Fruit fly (Drosophila melanogaster) whole organism, embryonic: ENCODE results near the gene Nup160.
A peak's percentile ranks its signal among the peaks of the same experiment; 100 is the strongest.

Experiments used
- CG10431 ChIP-seq: fragments of 200-800 bp; sonication (Bioruptor generic); optimal IDR thresholded peaks from 3 replicates; lab custom pipeline; 2018; ENCODE audit warnings: missing biosample characterization, mild to moderate bottlenecking, missing genetic modification characterization
- CG11560 ChIP-seq: fragments of 200-800 bp; sonication (Bioruptor generic); IDR thresholded peaks from 3 replicates; pipeline ENCODE4 v1.3.6; 2022; ENCODE audit warnings: missing biosample characterization, missing genetic modification characterization
- CG11723 ChIP-seq: fragments of 200-800 bp; sonication (Bioruptor generic); optimal IDR thresholded peaks from 2 replicates; lab custom pipeline; 2017; ENCODE audit warnings: missing biosample characterization, mild to moderate bottlenecking, missing genetic modification characterization
- CG12769 ChIP-seq: fragments of 200-800 bp; sonication (Bioruptor generic); optimal IDR thresholded peaks from 2 replicates; lab custom pipeline; 2019; ENCODE audit warnings: missing biosample characterization, mild to moderate bottlenecking, missing genetic modification characterization, moderate library complexity
- CG13624 ChIP-seq: fragments of 200-800 bp; sonication (Bioruptor generic); optimal IDR thresholded peaks from 2 replicates; lab custom pipeline; 2016; ENCODE audit warnings: missing biosample characterization, missing genetic modification characterization
- CG14965 ChIP-seq: fragments of 200-800 bp; sonication (Bioruptor generic); optimal IDR thresholded peaks from 2 replicates; lab custom pipeline; 2016; ENCODE audit warnings: missing biosample characterization, missing genetic modification characterization, borderline replicate concordance
- CG15073 ChIP-seq: fragments of 200-800 bp; sonication (Bioruptor generic); optimal IDR thresholded peaks from 2 replicates; lab custom pipeline; 2016; ENCODE audit warnings: missing biosample characterization, missing genetic modification characterization
- CG1529 ChIP-seq: fragments of 200-800 bp; sonication (Bioruptor generic); optimal IDR thresholded peaks from 3 replicates; lab custom pipeline; 2018; ENCODE audit warnings: missing biosample characterization, missing genetic modification characterization
- CG16813 ChIP-seq: fragments of 200-800 bp; sonication (Bioruptor generic); IDR thresholded peaks from 3 replicates; pipeline ENCODE4 v1.3.6; 2022; ENCODE audit warnings: missing biosample characterization, missing genetic modification characterization; ENCODE audit not compliant: partially characterized antibody
- CG17829 ChIP-seq: fragments of 200-800 bp; optimal IDR thresholded peaks from 2 replicates; lab custom pipeline; 2019; ENCODE audit warnings: missing biosample characterization, mild to moderate bottlenecking, missing genetic modification characterization, moderate library complexity
- CG32767 ChIP-seq: fragments of 200-800 bp; sonication (Bioruptor generic); IDR thresholded peaks from 2 replicates; pipeline ENCODE4 v1.3.6; 2022; ENCODE audit warnings: missing biosample characterization, missing genetic modification characterization
- CG34422 ChIP-seq: fragments of 200-800 bp; sonication (Bioruptor generic); IDR thresholded peaks from 3 replicates; pipeline ENCODE4 v1.3.6; 2022; ENCODE audit warnings: missing biosample characterization, missing genetic modification characterization
- CG3995 ChIP-seq: fragments of 200-800 bp; sonication (Bioruptor generic); optimal IDR thresholded peaks from 3 replicates; lab custom pipeline; 2016; ENCODE audit warnings: missing biosample characterization, missing genetic modification characterization
- CG4617 ChIP-seq: fragments of 200-800 bp; sonication (Bioruptor generic); optimal IDR thresholded peaks from 3 replicates; lab custom pipeline; 2016; ENCODE audit warnings: missing biosample characterization, missing genetic modification characterization, borderline replicate concordance
- CG4707 ChIP-seq: fragments of 200-800 bp; sonication (Bioruptor generic); optimal IDR thresholded peaks from 2 replicates; lab custom pipeline; 2018; ENCODE audit warnings: missing biosample characterization, mild to moderate bottlenecking, missing genetic modification characterization, moderate library complexity
- CG8281 ChIP-seq: fragments of 200-800 bp; sonication (Bioruptor generic); optimal IDR thresholded peaks from 2 replicates; lab custom pipeline; 2018; ENCODE audit warnings: missing biosample characterization, mild to moderate bottlenecking, missing genetic modification characterization, moderate library complexity
- CG8478 ChIP-seq: fragments of >200 bp; optimal IDR thresholded peaks from 2 replicates; lab custom pipeline; 2018
- CG9437 ChIP-seq: fragments of 200-800 bp; sonication (Bioruptor generic); optimal IDR thresholded peaks from 2 replicates; lab custom pipeline; 2018; ENCODE audit warnings: missing biosample characterization, mild to moderate bottlenecking, missing genetic modification characterization
- CG9817 ChIP-seq: fragments of 200-800 bp; sonication (Bioruptor generic); optimal IDR thresholded peaks from 2 replicates; lab custom pipeline; 2018; ENCODE audit warnings: missing biosample characterization, mild to moderate bottlenecking, missing genetic modification characterization, moderate library complexity
- CG9876 ChIP-seq: fragments of 200-800 bp; sonication (Bioruptor generic); optimal IDR thresholded peaks from 2 replicates; lab custom pipeline; 2016; ENCODE audit warnings: missing biosample characterization, missing genetic modification characterization
- CoRest ChIP-seq: fragments of 200-800 bp; sonication (Bioruptor generic); optimal IDR thresholded peaks from 3 replicates; lab custom pipeline; 2018; ENCODE audit warnings: missing biosample characterization, mild to moderate bottlenecking, missing genetic modification characterization, moderate library complexity
- Drgx ChIP-seq: fragments of 200-800 bp; sonication (Bioruptor generic); IDR thresholded peaks from 2 replicates; pipeline ENCODE4 v1.3.6; 2022; ENCODE audit warnings: missing biosample characterization, missing genetic modification characterization
- Elba2 ChIP-seq: fragments of 200-800 bp; sonication (Bioruptor generic); optimal IDR thresholded peaks from 3 replicates; lab custom pipeline; 2016; ENCODE audit warnings: missing biosample characterization, missing genetic modification characterization
- Fer2 ChIP-seq: fragments of 200-800 bp; sonication (Bioruptor generic); optimal IDR thresholded peaks from 2 replicates; lab custom pipeline; 2018; ENCODE audit warnings: missing biosample characterization, mild to moderate bottlenecking, missing genetic modification characterization, moderate library complexity
- HLH4C ChIP-seq: fragments of 200-800 bp; sonication (Bioruptor generic); IDR thresholded peaks from 3 replicates; pipeline ENCODE4 v1.3.6; 2022; ENCODE audit warnings: missing biosample characterization, missing genetic modification characterization; ENCODE audit not compliant: partially characterized antibody
- Lhr ChIP-seq: fragments of 200-800 bp; sonication (Bioruptor generic); optimal IDR thresholded peaks from 3 replicates; lab custom pipeline; 2017; ENCODE audit warnings: mild to moderate bottlenecking, missing biosample characterization, missing genetic modification reagents, missing genetic modification characterization
- Lim3 ChIP-seq: fragments of 200-800 bp; sonication (Bioruptor generic); IDR thresholded peaks from 2 replicates; pipeline ENCODE4 v1.3.6; 2022; ENCODE audit warnings: missing biosample characterization, missing genetic modification characterization
- MESR4 ChIP-seq: fragments of 200-800 bp; sonication (Bioruptor generic); optimal IDR thresholded peaks from 2 replicates; lab custom pipeline; 2018; ENCODE audit warnings: missing biosample characterization, mild to moderate bottlenecking, missing genetic modification characterization, moderate library complexity
- Med ChIP-seq: fragments of 200-800 bp; sonication (Bioruptor generic); peaks from one replicate; lab custom pipeline; 2016; ENCODE audit warnings: missing biosample characterization, missing genetic modification characterization, mild to moderate bottlenecking, inconsistent platforms, moderate library complexity
- Meics ChIP-seq: fragments of 200-800 bp; sonication (Bioruptor generic); optimal IDR thresholded peaks from 2 replicates; lab custom pipeline; 2017; ENCODE audit warnings: missing biosample characterization, mild to moderate bottlenecking, missing genetic modification characterization
- YL-1 ChIP-seq: fragments of 200-800 bp; sonication (Bioruptor generic); optimal IDR thresholded peaks from 3 replicates; lab custom pipeline; 2017; ENCODE audit warnings: missing biosample characterization, mild to moderate bottlenecking, missing genetic modification characterization
- chm ChIP-seq: fragments of 200-800 bp; sonication (Bioruptor generic); IDR thresholded peaks from 2 replicates; pipeline ENCODE4 v1.3.6; 2022; ENCODE audit warnings: missing biosample characterization, missing genetic modification characterization
- dan ChIP-seq: fragments of 200-800 bp; sonication (Bioruptor generic); IDR thresholded peaks from 2 replicates; pipeline ENCODE4 v1.3.6; 2022; ENCODE audit warnings: missing biosample characterization, missing genetic modification characterization
- fd64A ChIP-seq: fragments of 200-800 bp; sonication (Bioruptor generic); optimal IDR thresholded peaks from 3 replicates; lab custom pipeline; 2018; ENCODE audit warnings: missing biosample characterization, mild to moderate bottlenecking, missing genetic modification characterization
- inv ChIP-seq: fragments of 200-800 bp; sonication (Bioruptor generic); IDR thresholded peaks from 2 replicates; pipeline ENCODE4 v1.3.6; 2022; ENCODE audit warnings: missing biosample characterization, missing genetic modification characterization; ENCODE audit not compliant: partially characterized antibody
- kay ChIP-seq: fragments of 200-800 bp; sonication (Bioruptor generic); optimal IDR thresholded peaks from 2 replicates; lab custom pipeline; 2016; ENCODE audit warnings: missing biosample characterization, missing genetic modification characterization
- nerfin-2 ChIP-seq: fragments of 200-800 bp; sonication (Bioruptor generic); IDR thresholded peaks from 2 replicates; pipeline ENCODE4 v1.3.6; 2022; ENCODE audit warnings: missing biosample characterization, missing genetic modification characterization; ENCODE audit not compliant: partially characterized antibody
- nmo ChIP-seq: fragments of 200-800 bp; sonication (Bioruptor generic); optimal IDR thresholded peaks from 2 replicates; lab custom pipeline; 2018; ENCODE audit warnings: missing biosample characterization, mild to moderate bottlenecking, missing genetic modification characterization, moderate library complexity
- odd ChIP-seq: fragments of 200-800 bp; sonication (Bioruptor generic); optimal IDR thresholded peaks from 2 replicates; lab custom pipeline; 2017; ENCODE audit warnings: missing biosample characterization, mild to moderate bottlenecking, missing genetic modification characterization
- pros ChIP-seq: fragments of 200-800 bp; sonication (Bioruptor generic); optimal IDR thresholded peaks from 3 replicates; lab custom pipeline; 2019; ENCODE audit warnings: missing biosample characterization, mild to moderate bottlenecking, missing genetic modification characterization, moderate library complexity
- pzg ChIP-seq: fragments of 200-800 bp; sonication (Bioruptor generic); optimal IDR thresholded peaks from 3 replicates; lab custom pipeline; 2018; ENCODE audit warnings: missing biosample characterization, mild to moderate bottlenecking, missing genetic modification characterization, moderate library complexity
- repo ChIP-seq: fragments of 200-800 bp; sonication (Bioruptor generic); optimal IDR thresholded peaks from 2 replicates; lab custom pipeline; 2016; ENCODE audit warnings: missing biosample characterization, missing genetic modification characterization
- ro ChIP-seq: fragments of 200-800 bp; sonication (Bioruptor generic); IDR thresholded peaks from 2 replicates; pipeline ENCODE4 v1.3.6; 2022; ENCODE audit warnings: missing biosample characterization, missing genetic modification characterization
- sc ChIP-seq, 3 experiments: fragments of >200 bp in 2 of 3; fragments of 200-800 bp in 1 of 3; sonication (Bioruptor generic) in 1 of 3; optimal IDR thresholded peaks; 2 replicates in 2 of 3; 3 replicates in 1 of 3; lab custom pipeline; 2017; ENCODE audit warnings: mild to moderate bottlenecking in 1 of 3, missing biosample characterization in 1 of 3, missing genetic modification characterization in 1 of 3, missing genetic modification reagents in 1 of 3
- slbo ChIP-seq: fragments of 200-800 bp; sonication (Bioruptor generic); IDR thresholded peaks from 2 replicates; pipeline ENCODE4 v1.3.6; 2022; ENCODE audit warnings: missing biosample characterization, missing genetic modification characterization
- vnd ChIP-seq: fragments of 200-800 bp; sonication (Bioruptor generic); IDR thresholded peaks from 3 replicates; pipeline ENCODE4 v1.3.6; 2022; ENCODE audit warnings: missing biosample characterization, missing genetic modification characterization; ENCODE audit not compliant: partially characterized antibody
- zen ChIP-seq: fragments of 200-800 bp; sonication (Bioruptor generic); optimal IDR thresholded peaks from 3 replicates; lab custom pipeline; 2018; ENCODE audit warnings: missing biosample characterization, mild to moderate bottlenecking, missing genetic modification characterization, moderate library complexity

Nup160 gene

dm6 chr2L:11130151-11131008 is 6.8 kb downstream of the Nup160 start, which contains the start of the genes RfC38 and CG4751 (continued):
- TF ChIP-seq CG16813 (GFP tag; lab: Robert Waterston, UW) (peak; percentile 63), nerfin-2 (GFP tag; lab: Robert Waterston, UW) (peak; percentile 44; the same call in 1 of the 2 replicates), zen (peak; percentile 73), CG11560 (tag; lab: Robert Waterston, UW) (no peak), MESR4 (GFP tag; lab: Kevin White, UChicago) (peak; percentile 98), vnd (GFP tag; lab: Robert Waterston, UW) (peak; percentile 57; the same call in 1 of the 3 replicates), fd64A (GFP tag; lab: Kevin White, UChicago) (no peak), sc (optimal IDR thresholded peaks at IDR 0.05; lab: Kevin White, UChicago) (no peak), sc (GFP tag; optimal IDR thresholded peaks at IDR 0.05; lab: Kevin White, UChicago) (no peak), HLH4C (peak; percentile 67), nmo (peak; percentile 39), CG10431 (GFP tag; lab: Kevin White, UChicago) (no peak), Elba2 (GFP tag; lab: Kevin White, UChicago) (no peak), CoRest (tag; lab: Kevin White, UChicago) (peak; percentile 55), CG8281 (tag; lab: Kevin White, UChicago) (no peak), Lim3 (GFP tag; lab: Robert Waterston, UW) (no peak), Med (peak; percentile 73), YL-1 (GFP tag; lab: Kevin White, UChicago) (peak; percentile 73), CG32767 (GFP tag; lab: Robert Waterston, UW) (0 out of 2 replicates have a peak, but pooled peaks have one; percentile 8), CG9437 (no peak), slbo (0 out of 2 replicates have a peak, but pooled peaks have one; percentile 6), Drgx (GFP tag; lab: Robert Waterston, UW) (no peak), odd (GFP tag; lab: Kevin White, UChicago) (no peak), CG13624 (no peak), CG9876 (no peak), CG4707 (GFP tag; lab: Kevin White, UChicago) (no peak), CG3995 (peak; percentile 51), pzg (GFP tag; lab: Kevin White, UChicago) (peak; percentile 79), CG4617 (GFP tag; lab: Kevin White, UChicago) (peak; percentile 94), dan (GFP tag; lab: Robert Waterston, UW) (no peak), CG17829 (tag; lab: Kevin White, UChicago) (peak; percentile 47), inv (GFP tag; lab: Robert Waterston, UW) (peak; percentile 50; the same call in 1 of the 2 replicates), CG11723 (no peak), Meics (GFP tag; lab: Kevin White, UChicago) (no peak), CG8478 (lab: Kevin White, UChicago) (no peak), Lhr (GFP tag; lab: Kevin White, UChicago) (peak; percentile 5), CG9817 (tag; lab: Kevin White, UChicago) (peak; percentile 3), CG34422 (GFP tag; lab: Robert Waterston, UW) (peak; percentile 67; the same call in 1 of the 3 replicates), Fer2 (tag; lab: Kevin White, UChicago) (no peak), CG14965 (GFP tag; lab: Kevin White, UChicago) (no peak), CG15073 (GFP tag; lab: Kevin White, UChicago) (no peak), chm (GFP tag; lab: Robert Waterston, UW) (0 out of 2 replicates have a peak, but pooled peaks have one; percentile 14), CG1529 (no peak), CG12769 (tag; lab: Kevin White, UChicago) (no peak), ro (GFP tag; lab: Robert Waterston, UW) (no peak), repo (no peak), kay (GFP tag; lab: Kevin White, UChicago) (no peak), pros (GFP tag; lab: Kevin White, UChicago) (no peak)
